Worm (Caenorhabditis elegans) whole organism, L4 larva: ENCODE results near the gene toca-1.

Experiments used
- F44E2.7 ChIP-seq: fragments of 200-800 bp; sonication (Bioruptor generic); IDR thresholded peaks from 2 replicates; pipeline ENCODE4 v2.1.2; 2022; ENCODE audit warnings: missing genetic modification characterization, missing compliant biosample characterization
- F49E8.2 ChIP-seq: sonication (generic microtip); optimal IDR thresholded peaks from 2 replicates; lab custom pipeline; 2016; ENCODE audit warnings: missing compliant biosample characterization, mild to moderate bottlenecking, missing genetic modification characterization, borderline replicate concordance
- arid-1 ChIP-seq: fragments of 200-800 bp; sonication (Bioruptor generic); conservative IDR thresholded peaks from 2 replicates; pipeline ENCODE4 v1.3.6; 2022; ENCODE audit warnings: missing genetic modification reagents, missing genetic modification characterization, missing compliant biosample characterization
- ceh-82 ChIP-seq: sonication (generic microtip); optimal IDR thresholded peaks from 2 replicates; lab custom pipeline; 2017; ENCODE audit warnings: missing biosample characterization, missing genetic modification characterization
- ctbp-1 ChIP-seq: fragments of 200-800 bp; sonication (Bioruptor generic); IDR thresholded peaks from 2 replicates; pipeline ENCODE4 v1.3.6; 2022; ENCODE audit warnings: missing genetic modification reagents, missing genetic modification characterization, missing compliant biosample characterization
- daf-16 ChIP-seq, 3 experiments: sonication (generic microtip); optimal IDR thresholded peaks; 2 replicates each; lab custom pipeline; 2016 to 2017; ENCODE audit warnings: missing genetic modification characterization in 3 of 3, missing genetic modification reagents in 3 of 3, mild to moderate bottlenecking in 2 of 3, missing compliant biosample characterization in 2 of 3, missing biosample characterization in 1 of 3, moderate library complexity in 1 of 3
- daf-8 ChIP-seq: fragments of 200-800 bp; sonication (Bioruptor generic); IDR thresholded peaks from 2 replicates; pipeline ENCODE4 v1.3.6; 2022; ENCODE audit warnings: missing genetic modification characterization, missing compliant biosample characterization
- dmd-8 ChIP-seq: fragments of 200-800 bp; sonication (Bioruptor generic); IDR thresholded peaks from 2 replicates; pipeline ENCODE4 v1.3.6; 2022; ENCODE audit warnings: missing genetic modification characterization, missing compliant biosample characterization
- dmd-9 ChIP-seq: fragments of 200-800 bp; sonication (Bioruptor generic); IDR thresholded peaks from 2 replicates; pipeline ENCODE4 v1.3.6; 2022; ENCODE audit warnings: missing genetic modification reagents, missing genetic modification characterization, missing compliant biosample characterization
- dve-1 ChIP-seq: sonication (generic microtip); optimal IDR thresholded peaks from 2 replicates; lab custom pipeline; 2017; ENCODE audit warnings: antibody characterized with exemption, mild to moderate bottlenecking, missing genetic modification characterization, missing compliant biosample characterization; ENCODE audit not compliant: insufficient read depth
- egl-43 ChIP-seq: fragments of 200-800 bp; sonication (Bioruptor generic); IDR thresholded peaks from 2 replicates; pipeline ENCODE4 v1.3.6; 2022; ENCODE audit warnings: missing genetic modification reagents, missing genetic modification characterization, missing compliant biosample characterization
- fkh-10 ChIP-seq: fragments of 150-350 bp; optimal IDR thresholded peaks from 2 replicates; lab custom pipeline; 2014; ENCODE audit warnings: missing biosample characterization, missing genetic modification reagents, missing genetic modification characterization
- hlh-11 ChIP-seq: fragments of 200-800 bp; sonication (Bioruptor generic); optimal IDR thresholded peaks from 2 replicates; lab custom pipeline; 2018; ENCODE audit warnings: mild to moderate bottlenecking, missing genetic modification characterization, missing compliant biosample characterization
- hlh-30 ChIP-seq: sonication (generic microtip); optimal IDR thresholded peaks from 2 replicates; lab custom pipeline; 2017; ENCODE audit warnings: antibody characterized with exemption, mild to moderate bottlenecking, missing genetic modification characterization, missing compliant biosample characterization; ENCODE audit not compliant: insufficient read depth
- hmg-1.1 ChIP-seq: fragments of 200-800 bp; sonication (Bioruptor generic); IDR thresholded peaks from 2 replicates; pipeline ENCODE4 v1.3.6; 2022; ENCODE audit warnings: missing genetic modification reagents, missing genetic modification characterization, missing compliant biosample characterization
- lim-7 ChIP-seq: fragments of 200-800 bp; sonication (Bioruptor generic); IDR thresholded peaks from 2 replicates; pipeline ENCODE4 v1.3.6; 2022; ENCODE audit warnings: missing genetic modification characterization, missing compliant biosample characterization
- lin-15B ChIP-seq: fragments of 150-350 bp; sonication (generic microtip); optimal IDR thresholded peaks from 3 replicates; lab custom pipeline; 2014; ENCODE audit warnings: missing biosample characterization, missing genetic modification characterization
- lin-38 ChIP-seq: fragments of 200-800 bp; sonication (Bioruptor generic); IDR thresholded peaks from 2 replicates; pipeline ENCODE4 v1.3.6; 2022; ENCODE audit warnings: missing genetic modification reagents, missing genetic modification characterization, missing compliant biosample characterization
- lir-3 ChIP-seq: sonication (generic microtip); optimal IDR thresholded peaks from 2 replicates; lab custom pipeline; 2016; ENCODE audit warnings: mild to moderate bottlenecking, missing genetic modification characterization, missing compliant biosample characterization
- lsy-2 ChIP-seq, 2 experiments: fragments of 150-350 bp in 1 of 2; sonication (generic microtip) in 1 of 2; optimal IDR thresholded peaks; 2 replicates each; lab custom pipeline; 2014 to 2017; ENCODE audit warnings: missing biosample characterization in 2 of 2, missing genetic modification characterization in 2 of 2
- mdl-1 ChIP-seq, 2 experiments: fragments of 150-350 bp in 1 of 2; sonication (generic microtip) in 1 of 2; optimal IDR thresholded peaks; 2 replicates each; lab custom pipeline; 2014 to 2017; ENCODE audit warnings: missing biosample characterization in 2 of 2, missing genetic modification characterization in 2 of 2
- mep-1 ChIP-seq: fragments of 150-350 bp; sonication (generic microtip); optimal IDR thresholded peaks from 3 replicates; lab custom pipeline; 2014; ENCODE audit warnings: missing biosample characterization, missing genetic modification characterization
- mxl-3 ChIP-seq: fragments of 200-800 bp; sonication (Bioruptor generic); optimal IDR thresholded peaks from 2 replicates; lab custom pipeline; 2018; ENCODE audit warnings: mild to moderate bottlenecking, missing genetic modification characterization, missing compliant biosample characterization
- nhr-102 ChIP-seq: sonication (generic microtip); optimal IDR thresholded peaks from 2 replicates; lab custom pipeline; 2016; ENCODE audit warnings: mild to moderate bottlenecking, missing genetic modification characterization, moderate library complexity, missing compliant biosample characterization
- nhr-237 ChIP-seq: sonication (generic microtip); optimal IDR thresholded peaks from 2 replicates; lab custom pipeline; 2017; ENCODE audit warnings: missing biosample characterization, missing genetic modification characterization
- nhr-28 ChIP-seq: fragments of 150-350 bp; optimal IDR thresholded peaks from 2 replicates; lab custom pipeline; 2014; ENCODE audit warnings: missing biosample characterization, missing genetic modification characterization
- nhr-77 ChIP-seq: fragments of 150-350 bp; optimal IDR thresholded peaks from 2 replicates; lab custom pipeline; 2014; ENCODE audit warnings: missing biosample characterization, missing genetic modification characterization
- php-3 ChIP-seq: fragments of 200-800 bp; sonication (Bioruptor generic); IDR thresholded peaks from 2 replicates; pipeline ENCODE4 v1.3.6; 2022; ENCODE audit warnings: missing genetic modification reagents, missing genetic modification characterization, missing compliant biosample characterization
- saeg-2 ChIP-seq: fragments of 200-800 bp; sonication (Bioruptor generic); IDR thresholded peaks from 2 replicates; pipeline ENCODE4 v1.3.6; 2022; ENCODE audit warnings: missing genetic modification reagents, missing genetic modification characterization, missing compliant biosample characterization
- set-16 ChIP-seq: fragments of 200-800 bp; sonication (Bioruptor generic); IDR thresholded peaks from 2 replicates; pipeline ENCODE4 v1.3.6; 2022; ENCODE audit warnings: missing genetic modification reagents, missing genetic modification characterization, missing compliant biosample characterization
- skn-1 ChIP-seq: fragments of 150-350 bp; optimal IDR thresholded peaks from 2 replicates; lab custom pipeline; 2014; ENCODE audit warnings: missing biosample characterization, missing genetic modification characterization
- spr-1 ChIP-seq: sonication (generic microtip); optimal IDR thresholded peaks from 2 replicates; lab custom pipeline; 2016; ENCODE audit warnings: mild to moderate bottlenecking, missing genetic modification characterization, missing compliant biosample characterization
- tag-97 ChIP-seq: fragments of 200-800 bp; sonication (Bioruptor generic); IDR thresholded peaks from 2 replicates; pipeline ENCODE4 v1.3.6; 2022; ENCODE audit warnings: missing genetic modification characterization, missing compliant biosample characterization
- zfp-3 ChIP-seq: fragments of 200-800 bp; sonication (Bioruptor generic); conservative IDR thresholded peaks from 2 replicates; pipeline ENCODE4 v1.3.6; 2022; ENCODE audit warnings: missing genetic modification reagents, missing genetic modification characterization, missing compliant biosample characterization
- zip-11 ChIP-seq: fragments of 200-800 bp; sonication (Bioruptor generic); IDR thresholded peaks from 2 replicates; pipeline ENCODE4 v1.3.6; 2022; ENCODE audit warnings: missing genetic modification characterization, missing compliant biosample characterization
- ztf-7 ChIP-seq: fragments of 150-350 bp; optimal IDR thresholded peaks from 2 replicates; lab custom pipeline; 2014; ENCODE audit warnings: missing biosample characterization, missing genetic modification characterization

toca-1 gene

ce11 chrX:1529013-1529412 lies 7.7 kb upstream of the toca-1 start (continued):
- TF ChIP-seq zfp-3 (GFP tag; lab: Robert Waterston, UW), result no peak
- TF ChIP-seq egl-43 (GFP tag; lab: Robert Waterston, UW), result no peak
- TF ChIP-seq lin-38, result no peak
- no peak for TF ChIP-seq lin-15B
- no peak for TF ChIP-seq lim-7 (GFP tag; lab: Robert Waterston, UW)
- TF ChIP-seq fkh-10, result no peak
- TF ChIP-seq F49E8.2, result no peak
- TF ChIP-seq arid-1 (GFP tag; lab: Robert Waterston, UW), result no peak
- no peak for TF ChIP-seq ctbp-1 (GFP tag; lab: Robert Waterston, UW)
- no peak for TF ChIP-seq zip-11 (GFP tag; lab: Robert Waterston, UW)
- peak in 1 of 2 experiments; percentile 1 for TF ChIP-seq mdl-1 (tag; optimal IDR thresholded peaks at IDR 0.05; lab: Kevin White, UChicago)
- TF ChIP-seq dmd-9 (GFP tag; lab: Robert Waterston, UW), result no peak
- no peak for TF ChIP-seq ceh-82 (tag; lab: Kevin White, UChicago)
- TF ChIP-seq lir-3 (tag; lab: Kevin White, UChicago), result no peak
- peak; percentile 67 for TF ChIP-seq hmg-1.1 (GFP tag; lab: Robert Waterston, UW)
- TF ChIP-seq, all 104 proteins: peak for 7

ce11 chrX:1528107-1528506 lies 6.8 kb upstream of the toca-1 start:
- TF ChIP-seq fkh-10, result no peak

ce11 chrX:1527338-1527737 lies 6.1 kb upstream of the toca-1 start:
- TF ChIP-seq dve-1 (tag; lab: Kevin White, UChicago), result peak; percentile 79
- TF ChIP-seq nhr-237 (tag; lab: Kevin White, UChicago), result no peak
- peak; percentile 6 for TF ChIP-seq mxl-3 (GFP tag; lab: Kevin White, UChicago)
- 0 out of 2 replicates have a peak, but pooled peaks have one; percentile 10 for TF ChIP-seq php-3 (GFP tag; lab: Robert Waterston, UW)
- TF ChIP-seq hlh-11 (tag; lab: Kevin White, UChicago), result peak; percentile 39
- TF ChIP-seq set-16 (GFP tag; lab: Robert Waterston, UW), result no peak
- no peak for TF ChIP-seq spr-1
- TF ChIP-seq dmd-8 (GFP tag; lab: Robert Waterston, UW), result no peak
- no peak for TF ChIP-seq daf-8 (GFP tag; lab: Robert Waterston, UW)
- TF ChIP-seq hmg-1.1 (GFP tag; lab: Robert Waterston, UW), result 0 out of 2 replicates have a peak, but pooled peaks have one; percentile 22
- TF ChIP-seq mep-1 (tag; lab: Kevin White, UChicago), result peak; percentile 7
- TF ChIP-seq nhr-77, result peak; percentile 19
- no peak for TF ChIP-seq F44E2.7 (GFP tag; lab: Robert Waterston, UW)
- peak in 1 of 2 experiments; percentile 35 for TF ChIP-seq mdl-1 (tag; optimal IDR thresholded peaks at IDR 0.05; lab: Kevin White, UChicago)
- no peak for TF ChIP-seq skn-1
- no peak for TF ChIP-seq tag-97
- peak; percentile 75 for TF ChIP-seq hlh-30 (tag; lab: Kevin White, UChicago)
- TF ChIP-seq daf-16 (GFP tag; optimal IDR thresholded peaks at IDR 0.05; lab: Kevin White, UChicago), result no peak
- TF ChIP-seq daf-16 (tag; optimal IDR thresholded peaks at IDR 0.05; lab: Kevin White, UChicago), result peak; percentile 34
- TF ChIP-seq lsy-2 (tag; optimal IDR thresholded peaks at IDR 0.05; lab: Kevin White, UChicago), result peak in 1 of 2 experiments; percentile 7
- TF ChIP-seq nhr-28 (tag; lab: Kevin White, UChicago), result peak; percentile 87
- TF ChIP-seq lim-7 (GFP tag; lab: Robert Waterston, UW), result no peak
- no peak for TF ChIP-seq nhr-102 (tag; lab: Kevin White, UChicago)
- no peak for TF ChIP-seq ztf-7
- no peak for TF ChIP-seq saeg-2
